Worm (Caenorhabditis elegans): Measurements from ENCODE around the gene K12B6.11.

K12B6.11 gene

DNA sequence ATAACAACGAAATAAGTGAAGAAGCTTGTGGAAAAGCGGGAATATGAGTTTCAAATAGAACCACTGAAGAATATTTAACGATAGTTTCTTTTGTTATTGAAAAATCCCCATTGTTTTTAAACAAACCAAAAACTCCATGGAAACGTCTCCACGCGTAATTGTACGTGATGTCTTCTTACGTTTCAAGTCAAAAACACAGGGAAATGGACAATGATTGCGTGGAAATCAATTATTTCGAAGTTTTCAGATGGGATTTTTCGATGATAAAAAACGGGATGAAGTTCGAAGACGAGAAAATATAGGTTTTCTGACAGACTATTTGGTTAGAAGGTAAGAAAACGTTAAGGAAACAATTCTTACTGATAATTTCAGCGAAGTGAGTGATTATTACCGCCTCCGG, 7.5 kb upstream of the K12B6.11 start, which contains the start of the genes K12B6.4 and spe-49 (continued):
- no peak for TF ChIP-seq cebp-2 (GFP tag; IDR thresholded peaks at IDR 0.05)
- TF ChIP-seq aptf-3 (GFP tag; IDR thresholded peaks at IDR 0.05): no peak
- no peak for TF ChIP-seq madf-10 (tag; optimal IDR thresholded peaks at IDR 0.05)
- TF ChIP-seq hmg-1.2 (GFP tag; IDR thresholded peaks at IDR 0.05): no peak
- TF ChIP-seq unc-62 (GFP tag; optimal IDR thresholded peaks at IDR 0.05): no peak

DNA sequence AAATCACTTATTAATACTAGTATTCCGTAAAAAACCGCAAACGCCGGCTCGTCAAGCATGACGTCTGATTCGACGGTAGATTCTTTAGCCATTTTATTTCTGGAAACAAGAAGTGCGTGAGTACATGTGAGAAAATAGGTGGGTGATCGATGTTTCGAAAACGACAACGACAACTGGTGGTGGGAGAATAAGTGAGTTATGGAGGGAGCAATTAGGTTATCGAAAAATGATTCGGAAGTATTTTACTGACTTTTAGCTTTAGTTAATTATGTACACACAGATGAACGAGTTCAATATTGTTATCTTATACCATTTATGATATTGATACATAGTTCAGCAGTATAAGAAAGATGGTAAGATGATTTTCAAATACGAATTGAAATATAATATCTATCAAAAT, 2.4 kb upstream of the K12B6.11 start, which contains the start of gene srn-1:
Gene srn-1, minus strand, starts transcription at position 101 of the 400 bp plus-strand sequence.
- TF ChIP-seq ztf-25 (GFP tag; IDR thresholded peaks at IDR 0.05) (no peak), madf-10 (tag; optimal IDR thresholded peaks at IDR 0.05) (no peak), mxl-1 (tag; optimal IDR thresholded peaks at IDR 0.05) (no peak), ceh-91 (GFP tag; IDR thresholded peaks at IDR 0.05) (no peak), pha-4 (tag; optimal IDR thresholded peaks at IDR 0.05) (no peak), nhr-90 (tag; optimal IDR thresholded peaks at IDR 0.05) (no peak), cebp-2 (GFP tag; IDR thresholded peaks at IDR 0.05) (no peak), lir-1 (GFP tag; conservative IDR thresholded peaks at IDR 0.05) (no peak)

DNA sequence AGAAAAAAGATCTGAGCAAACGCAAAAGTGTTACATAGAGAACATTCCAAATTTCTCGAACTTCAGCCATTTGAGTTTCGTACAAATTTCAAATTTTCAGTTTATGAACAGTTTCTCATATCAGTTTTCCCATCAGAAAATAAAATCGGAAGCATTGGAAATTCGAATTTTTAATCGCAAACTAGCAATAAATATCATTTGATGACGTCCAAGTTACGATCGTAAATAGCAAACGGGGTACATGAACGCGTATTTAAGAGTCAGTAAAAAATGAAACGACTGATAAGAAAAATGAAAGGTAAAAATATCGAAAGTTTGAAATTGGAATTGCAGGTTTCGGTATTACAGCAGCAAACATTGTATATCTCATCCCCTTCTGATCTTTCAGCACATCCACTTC, 2.6 kb downstream of the K12B6.11 start:
- TF ChIP-seq K12H6.12 (tag; optimal IDR thresholded peaks at IDR 0.05): no peak
- peak; percentile 22 for TF ChIP-seq nhr-80 (tag; optimal IDR thresholded peaks at IDR 0.05)
- no peak for TF ChIP-seq pbrm-1 (GFP tag; IDR thresholded peaks at IDR 0.05)
- TF ChIP-seq tlf-1 (GFP tag; optimal IDR thresholded peaks at IDR 0.05): no peak

DNA sequence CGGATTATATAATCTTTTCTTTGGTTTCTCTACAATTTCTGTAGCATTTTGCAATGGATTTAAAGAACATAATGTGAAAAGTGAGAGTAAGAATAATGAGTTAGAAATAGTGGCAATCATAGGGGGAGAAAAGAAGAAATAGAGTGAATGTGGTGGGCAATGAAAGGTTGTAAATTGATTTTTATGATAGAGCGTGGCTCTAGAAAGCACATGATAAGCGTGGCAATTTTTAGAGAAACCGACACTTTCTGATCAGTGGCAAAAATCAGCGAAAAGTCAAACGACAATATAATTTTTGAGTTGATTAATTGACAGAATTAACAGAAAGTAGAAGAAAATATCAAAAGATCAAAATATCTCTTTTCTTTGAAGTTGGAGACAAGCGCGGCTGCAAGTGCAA, 3.7 kb downstream of the K12B6.11 start, which contains the start of gene K12B6.9:
Gene K12B6.9, minus strand, starts transcription at position 266 of the 400 bp plus-strand sequence.
- TF ChIP-seq nhr-80 (tag; optimal IDR thresholded peaks at IDR 0.05) (peak; percentile 82), rec-8 (tag; optimal IDR thresholded peaks at IDR 0.05) (no peak)

DNA sequence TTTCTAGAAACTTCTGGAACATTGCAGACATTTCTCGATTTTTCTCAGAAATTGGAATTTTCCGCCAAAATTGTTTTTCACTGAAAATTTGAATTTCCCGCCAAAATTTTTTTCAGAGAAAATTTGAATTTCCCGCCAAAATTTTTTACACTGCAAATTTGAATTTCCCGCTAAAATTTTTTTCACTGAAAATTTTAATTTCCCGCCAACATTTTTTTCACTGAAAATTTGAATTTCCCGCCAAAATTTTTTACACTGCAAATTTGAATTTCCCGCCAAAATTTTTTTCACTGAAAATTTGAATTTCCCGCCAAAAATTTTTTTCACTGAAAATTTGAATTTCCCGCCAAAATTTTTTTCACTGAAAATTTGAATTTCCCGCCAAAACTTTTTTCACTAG, 7.8 kb downstream of the K12B6.11 start:
- TF ChIP-seq madf-8 (GFP tag; conservative IDR thresholded peaks at IDR 0.05): peak; percentile 50; the same call in 1 of the 2 replicates
- TF ChIP-seq D2030.7 (GFP tag; IDR thresholded peaks at IDR 0.05): peak; percentile 30; the same call in 1 of the 2 replicates
- TF ChIP-seq F33H1.4 (GFP tag; IDR thresholded peaks at IDR 0.05): 0 out of 2 replicates have a peak, but pooled peaks have one; percentile 10
- peak; percentile 40; the same call in 1 of the 2 replicates for TF ChIP-seq aptf-3 (GFP tag; IDR thresholded peaks at IDR 0.05)
- TF ChIP-seq madf-6 (GFP tag; IDR thresholded peaks at IDR 0.05): peak; percentile 17; the same call in 1 of the 2 replicates

DNA sequence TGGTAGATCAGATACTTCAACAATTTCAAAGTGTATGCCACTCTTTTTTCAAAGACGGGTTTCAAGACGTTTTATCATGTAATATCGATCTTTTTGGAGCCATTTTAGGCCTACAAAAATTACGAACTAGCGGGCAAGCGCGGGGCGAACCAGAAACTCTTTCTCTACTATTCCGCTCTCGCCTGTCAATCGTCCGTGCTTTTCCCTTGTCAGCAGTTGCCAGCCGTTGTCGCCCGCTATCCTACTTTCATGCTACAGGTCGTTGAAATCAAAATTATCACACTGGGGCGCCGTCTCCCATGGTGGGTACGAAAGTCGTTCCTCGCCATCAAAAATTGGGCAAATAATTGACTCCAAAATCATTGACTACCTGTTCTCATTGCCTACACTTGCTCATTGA, 12.3 kb downstream of the K12B6.11 start:
- peak; percentile 79 for TF ChIP-seq nhr-80 (tag; optimal IDR thresholded peaks at IDR 0.05)
- no peak for TF ChIP-seq nfya-1 (tag; optimal IDR thresholded peaks at IDR 0.05; ENCODE audit: borderline replicate concordance, insufficient read depth)

DNA sequence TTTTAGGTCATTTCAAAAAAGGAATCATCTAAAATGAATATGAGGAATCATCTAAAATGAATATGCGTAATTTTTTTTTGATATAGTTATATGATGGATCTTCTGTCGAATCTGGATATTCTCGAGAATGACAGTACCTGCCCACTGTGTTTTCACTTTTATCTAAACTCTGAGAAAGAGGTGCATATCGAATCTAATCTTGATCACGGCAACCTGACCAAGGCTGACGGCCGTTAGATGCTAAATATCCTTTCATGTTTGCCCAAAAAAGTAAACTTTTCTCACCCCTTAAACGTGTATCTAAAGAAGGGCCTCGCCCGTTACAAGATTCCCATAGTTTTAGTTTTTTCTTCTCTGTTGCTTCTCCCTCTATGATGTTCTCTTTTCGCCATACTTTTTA, 13.8 kb downstream of the K12B6.11 start:
- TF ChIP-seq ztf-3 (GFP tag; optimal IDR thresholded peaks at IDR 0.05) (no peak), bed-2 (GFP tag; IDR thresholded peaks at IDR 0.05) (no peak), somi-1 (GFP tag; optimal IDR thresholded peaks at IDR 0.05) (no peak), nfya-2 (GFP tag; IDR thresholded peaks at IDR 0.05) (no peak), athp-1 (tag; optimal IDR thresholded peaks at IDR 0.05) (no peak), T26A5.8 (tag; optimal IDR thresholded peaks at IDR 0.05) (no peak), lin-35 (GFP tag; optimal IDR thresholded peaks at IDR 0.05) (no peak), B0035.1 (tag; optimal IDR thresholded peaks at IDR 0.05) (no peak), nhr-90 (tag; optimal IDR thresholded peaks at IDR 0.05) (no peak), ZK185.1 (tag; optimal IDR thresholded peaks at IDR 0.05; ENCODE audit: poor library complexity, severe bottlenecking) (no peak), madf-8 (GFP tag; conservative IDR thresholded peaks at IDR 0.05) (no peak), unc-130 (GFP tag; optimal IDR thresholded peaks at IDR 0.05) (no peak), ztf-25 (GFP tag; IDR thresholded peaks at IDR 0.05) (no peak), hlh-26 (GFP tag; conservative IDR thresholded peaks at IDR 0.05) (no peak), C17E4.6 (GFP tag; IDR thresholded peaks at IDR 0.05) (no peak), madf-10 (tag; optimal IDR thresholded peaks at IDR 0.05) (no peak), ceh-58 (GFP tag; IDR thresholded peaks at IDR 0.05) (no peak)

Measured in whole organism, young adult.